Worm (Caenorhabditis elegans): ENCODE results near the gene C17C3.3.

C17C3.3 gene

DNA sequence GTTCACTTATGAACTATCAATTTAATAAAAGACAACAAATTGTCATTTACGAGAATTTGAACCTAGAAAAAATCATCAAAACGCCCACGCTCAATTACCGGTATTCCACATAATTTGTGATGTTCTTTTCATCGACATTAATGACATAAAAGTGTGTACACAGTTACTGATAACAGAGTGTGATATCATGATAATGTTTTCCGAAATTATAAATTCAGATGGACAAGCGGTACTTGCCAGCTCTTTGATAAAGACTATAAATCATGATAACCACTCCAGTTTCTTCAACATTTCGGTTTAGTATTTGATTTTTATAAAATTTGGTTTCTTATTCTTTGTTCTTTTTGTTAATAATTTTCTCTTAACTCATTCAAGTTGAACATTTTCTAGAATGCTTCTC, 24.3 kb downstream of the C17C3.3 start, which contains the start of gene lys-8:
Gene lys-8, plus strand, starts transcription at position 391 of the 400 bp plus-strand sequence.
- TF ChIP-seq elt-2 (tag; optimal IDR thresholded peaks at IDR 0.05) (peak; percentile 98), ceh-31 (tag; optimal IDR thresholded peaks at IDR 0.05) (no peak), Y22D7AL.16 (tag; optimal IDR thresholded peaks at IDR 0.05) (no peak), ceh-2 (tag; optimal IDR thresholded peaks at IDR 0.05) (no peak), ama-1 (optimal IDR thresholded peaks at IDR 0.05) (no peak)

ce11 chrII:5587794-5588193, 26.3 kb downstream of the C17C3.3 start:
- TF ChIP-seq ceh-6 (GFP tag; optimal IDR thresholded peaks at IDR 0.05): no peak
- TF ChIP-seq lin-11 (tag; optimal IDR thresholded peaks at IDR 0.05): no peak
- TF ChIP-seq nhr-232 (tag; optimal IDR thresholded peaks at IDR 0.05): no peak
- TF ChIP-seq ceh-30 (tag; optimal IDR thresholded peaks at IDR 0.05): no peak
- TF ChIP-seq fax-1 (tag; optimal IDR thresholded peaks at IDR 0.05): no peak
- TF ChIP-seq ceh-19 (GFP tag; optimal IDR thresholded peaks at IDR 0.05): no peak
- no peak for TF ChIP-seq ceh-14 (tag; optimal IDR thresholded peaks at IDR 0.05)
- no peak for TF ChIP-seq pat-9 (tag; optimal IDR thresholded peaks at IDR 0.05)
- no peak for TF ChIP-seq tbx-2 (tag; optimal IDR thresholded peaks at IDR 0.05)
- TF ChIP-seq che-1 (tag; optimal IDR thresholded peaks at IDR 0.05): no peak
- no peak for TF ChIP-seq ceh-9 (tag; optimal IDR thresholded peaks at IDR 0.05)

DNA sequence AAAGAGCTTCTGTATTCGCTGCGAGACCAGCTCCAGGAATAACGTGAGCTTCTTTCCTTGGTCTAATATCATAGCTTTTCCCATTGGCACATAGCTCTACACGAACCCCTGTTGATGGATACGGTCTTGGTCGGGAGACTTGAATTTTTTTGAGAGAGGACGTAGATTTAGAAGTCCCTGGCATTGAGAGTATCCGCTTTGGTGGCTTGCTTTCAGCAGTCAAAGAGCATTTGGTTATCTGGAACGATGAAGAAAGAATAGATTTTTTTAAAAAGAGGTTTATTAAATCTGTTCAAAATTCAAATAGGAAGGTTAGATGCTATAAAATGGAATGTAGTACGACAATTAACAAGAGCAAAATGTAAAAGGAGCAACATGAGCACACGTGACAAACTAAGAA, 28.2 kb downstream of the C17C3.3 start, which contains the start of gene C17G10.13:
Gene C17G10.13, minus strand, starts transcription at position 101 of the 400 bp plus-strand sequence.
- TF ChIP-seq pha-4 (tag; optimal IDR thresholded peaks at IDR 0.05): no peak

- no peak for TF ChIP-seq unc-86 (tag; optimal IDR thresholded peaks at IDR 0.05)
- no peak for TF ChIP-seq ceh-45 (GFP tag; IDR thresholded peaks at IDR 0.05)
- TF ChIP-seq unc-3 (GFP tag; conservative IDR thresholded peaks at IDR 0.05): no peak
- no peak for TF ChIP-seq unc-3 (tag; optimal IDR thresholded peaks at IDR 0.05)
Measured at ce11 chrII:5591558-5591957, 30.0 kb downstream of the C17C3.3 start.

DNA sequence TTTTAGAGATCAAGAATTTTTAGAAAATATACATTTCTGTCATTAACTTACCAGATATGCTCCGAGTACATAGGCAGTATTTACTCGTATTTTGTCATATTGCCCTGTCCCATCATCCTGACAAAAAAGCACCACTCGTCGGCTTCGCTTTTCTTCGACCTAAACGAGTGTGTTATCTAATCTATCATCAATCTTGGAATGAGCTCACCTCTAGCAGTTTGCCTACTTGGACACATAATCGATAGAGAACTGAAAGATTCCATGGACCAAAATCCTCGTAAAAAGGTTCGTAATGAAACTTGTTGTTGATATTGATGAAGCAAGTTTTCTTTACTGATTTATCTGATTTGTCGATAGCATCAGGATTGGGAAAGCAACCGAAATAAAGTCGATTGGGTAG, 31.3 kb downstream of the C17C3.3 start:
- TF ChIP-seq mec-3 (tag; optimal IDR thresholded peaks at IDR 0.05; ENCODE audit: borderline replicate concordance) (no peak), nfya-1 (tag; optimal IDR thresholded peaks at IDR 0.05) (no peak), ceh-45 (GFP tag; IDR thresholded peaks at IDR 0.05) (no peak), hlh-15 (tag; optimal IDR thresholded peaks at IDR 0.05) (no peak), ttx-3 (tag; optimal IDR thresholded peaks at IDR 0.05) (no peak), fax-1 (tag; optimal IDR thresholded peaks at IDR 0.05) (no peak), npax-4 (tag; optimal IDR thresholded peaks at IDR 0.05) (no peak), ceh-34 (tag; optimal IDR thresholded peaks at IDR 0.05) (no peak), hlh-30 (tag; optimal IDR thresholded peaks at IDR 0.05; ENCODE audit: insufficient read depth) (no peak), elt-2 (tag; optimal IDR thresholded peaks at IDR 0.05) (no peak), unc-86 (tag; optimal IDR thresholded peaks at IDR 0.05) (no peak), odd-2 (tag; optimal IDR thresholded peaks at IDR 0.05) (no peak), tbx-2 (tag; optimal IDR thresholded peaks at IDR 0.05) (no peak), ztf-16 (tag; optimal IDR thresholded peaks at IDR 0.05) (no peak), ceh-22 (tag; optimal IDR thresholded peaks at IDR 0.05) (no peak), ceh-14 (tag; optimal IDR thresholded peaks at IDR 0.05) (no peak), nhr-11 (tag; optimal IDR thresholded peaks at IDR 0.05) (no peak), C38D4.7 (GFP tag; optimal IDR thresholded peaks at IDR 0.05) (no peak), pax-1 (tag; optimal IDR thresholded peaks at IDR 0.05) (no peak), lin-11 (tag; optimal IDR thresholded peaks at IDR 0.05) (no peak)

All from whole organism, late embryonic.